Fruit fly (Drosophila melanogaster) whole organism, prepupa: Measurements from ENCODE around the gene CG42544.

Experiments used
- CG11902 ChIP-seq: fragments of 200-800 bp; sonication (Bioruptor generic); optimal IDR thresholded peaks from 3 replicates; lab custom pipeline; 2016; ENCODE audit warnings: missing biosample characterization, missing genetic modification characterization
- CG16779 ChIP-seq: fragments of 200-800 bp; sonication (Bioruptor generic); optimal IDR thresholded peaks from 3 replicates; lab custom pipeline; 2017; ENCODE audit warnings: missing biosample characterization, mild to moderate bottlenecking, missing genetic modification characterization
- CG34406 ChIP-seq: fragments of 200-800 bp; sonication (Bioruptor generic); optimal IDR thresholded peaks from 3 replicates; lab custom pipeline; 2016; ENCODE audit warnings: missing biosample characterization, missing genetic modification characterization
- CG6276 ChIP-seq: fragments of 200-800 bp; sonication (Bioruptor generic); optimal IDR thresholded peaks from 2 replicates; lab custom pipeline; 2017; ENCODE audit warnings: missing biosample characterization, mild to moderate bottlenecking, missing genetic modification characterization
- CG7368 ChIP-seq: fragments of 200-800 bp; sonication (Bioruptor generic); optimal IDR thresholded peaks from 3 replicates; lab custom pipeline; 2016; ENCODE audit warnings: missing biosample characterization, missing genetic modification characterization
- Ets96B ChIP-seq: fragments of 200-800 bp; optimal IDR thresholded peaks from 2 replicates; lab custom pipeline; 2019; ENCODE audit warnings: missing biosample characterization, mild to moderate bottlenecking, missing genetic modification characterization, moderate library complexity
- Sox102F ChIP-seq: fragments of 200-800 bp; sonication (Bioruptor generic); optimal IDR thresholded peaks from 2 replicates; lab custom pipeline; 2016; ENCODE audit warnings: missing biosample characterization, mild to moderate bottlenecking, missing genetic modification characterization
- topi ChIP-seq: fragments of 200-800 bp; sonication (Bioruptor generic); optimal IDR thresholded peaks from 3 replicates; lab custom pipeline; 2016; ENCODE audit warnings: missing biosample characterization, missing genetic modification characterization

dm6 chr3R:7276782-7277181, 27.6 kb upstream of the CG42544 start:
- no peak for TF ChIP-seq Sox102F (GFP tag; lab: Kevin White, UChicago)
- TF ChIP-seq CG34406 (GFP tag; lab: Kevin White, UChicago), result no peak
- TF ChIP-seq Ets96B (tag; lab: Kevin White, UChicago), result no peak
- no peak for TF ChIP-seq topi (GFP tag; lab: Kevin White, UChicago)
- no peak for TF ChIP-seq CG16779 (tag; lab: Kevin White, UChicago)
- no peak for TF ChIP-seq CG6276 (GFP tag; lab: Kevin White, UChicago)
- TF ChIP-seq CG11902 (GFP tag; lab: Kevin White, UChicago), result no peak
- TF ChIP-seq CG7368, result no peak
